Worm (Caenorhabditis elegans): ENCODE results near the gene Y54G11A.3.

Gene Y54G11A.3

ce11 chrII:14239924-14240323, 36.5 kb upstream of the Y54G11A.3 start:
- TF ChIP-seq unc-62 (GFP tag; optimal IDR thresholded peaks at IDR 0.05): no peak
- no peak for TF ChIP-seq C34F6.9 (tag; optimal IDR thresholded peaks at IDR 0.05)

ce11 chrII:14242259-14242658, 34.2 kb upstream of the Y54G11A.3 start:
- TF ChIP-seq nhr-23 (tag; optimal IDR thresholded peaks at IDR 0.05) (no peak), egl-27 (tag; optimal IDR thresholded peaks at IDR 0.05) (no peak), mbf-1 (tag; optimal IDR thresholded peaks at IDR 0.05) (no peak), ceh-82 (tag; optimal IDR thresholded peaks at IDR 0.05) (no peak), sma-3 (GFP tag; optimal IDR thresholded peaks at IDR 0.05) (no peak)

- TF ChIP-seq egl-27 (tag; optimal IDR thresholded peaks at IDR 0.05) (no peak), mbf-1 (tag; optimal IDR thresholded peaks at IDR 0.05) (no peak), nhr-25 (tag; optimal IDR thresholded peaks at IDR 0.05) (no peak), ztf-1 (GFP tag; conservative IDR thresholded peaks at IDR 0.05) (no peak), zag-1 (tag; optimal IDR thresholded peaks at IDR 0.05) (no peak), ceh-16 (tag; optimal IDR thresholded peaks at IDR 0.05) (no peak), dmd-4 (tag; optimal IDR thresholded peaks at IDR 0.05) (no peak), blmp-1 (tag; optimal IDR thresholded peaks at IDR 0.05; ENCODE audit: insufficient read depth) (no peak), unc-62 (GFP tag; optimal IDR thresholded peaks at IDR 0.05) (no peak), ZK546.5 (tag; optimal IDR thresholded peaks at IDR 0.05) (no peak), unc-39 (tag; optimal IDR thresholded peaks at IDR 0.05) (no peak), unc-55 (GFP tag; optimal IDR thresholded peaks at IDR 0.05) (no peak), nhr-77 (tag; optimal IDR thresholded peaks at IDR 0.05) (no peak), ceh-82 (tag; optimal IDR thresholded peaks at IDR 0.05) (no peak), lsy-2 (tag; optimal IDR thresholded peaks at IDR 0.05) (no peak), fos-1 (tag; optimal IDR thresholded peaks at IDR 0.05) (no peak), peb-1 (tag; optimal IDR thresholded peaks at IDR 0.05) (no peak)
Measured at ce11 chrII:14243503-14243902, 32.9 kb upstream of the Y54G11A.3 start, which contains the start of gene jmjd-2. jmjd-2 (minus strand) TSS chrII:14243603.

DNA sequence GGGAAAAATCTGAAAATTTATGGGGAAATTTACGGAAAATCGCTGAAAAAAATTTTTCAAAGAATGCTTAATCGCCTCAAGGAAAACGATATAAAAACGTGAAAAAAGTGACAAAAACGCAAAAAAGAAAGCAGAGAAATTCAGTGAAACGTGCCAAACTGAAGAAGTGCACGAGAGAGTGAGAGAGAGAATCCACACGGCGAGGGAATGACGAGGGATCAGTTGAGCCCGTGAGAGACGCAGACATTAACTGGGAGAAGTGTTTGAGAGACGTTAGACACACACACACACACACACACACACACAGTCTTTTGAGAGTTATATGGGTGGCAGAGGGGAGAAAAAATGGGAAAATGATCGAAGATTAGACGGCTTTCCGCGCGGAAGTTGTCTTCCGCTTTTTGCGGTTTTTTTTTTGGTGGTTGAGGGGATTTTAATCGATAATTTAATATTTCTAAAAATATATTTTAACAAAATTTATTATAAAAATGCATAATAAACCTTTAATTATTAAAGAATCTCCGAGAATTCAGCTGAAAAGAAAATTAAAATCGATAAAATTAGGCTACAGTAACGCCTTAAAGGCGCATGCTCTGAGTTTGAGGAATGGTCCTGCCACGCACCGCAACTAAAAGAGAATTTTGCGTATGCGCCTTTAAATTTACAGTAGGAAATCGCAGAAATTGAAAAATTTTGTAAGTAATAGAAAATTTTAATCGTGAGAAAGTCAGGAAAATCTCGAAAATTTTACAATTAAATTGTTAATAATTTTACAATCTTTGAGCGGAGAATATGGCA, 31.8 kb upstream of the Y54G11A.3 start:
- TF ChIP-seq nhr-12 (tag; optimal IDR thresholded peaks at IDR 0.05): no peak
- TF ChIP-seq alr-1 (tag; optimal IDR thresholded peaks at IDR 0.05): no peak
- TF ChIP-seq nhr-25 (tag; optimal IDR thresholded peaks at IDR 0.05): peak; percentile 19
- TF ChIP-seq nhr-10 (tag; optimal IDR thresholded peaks at IDR 0.05): no peak
- peak; percentile 31 for TF ChIP-seq gmeb-1 (tag; optimal IDR thresholded peaks at IDR 0.05)
- TF ChIP-seq C34F6.9 (tag; optimal IDR thresholded peaks at IDR 0.05): peak; percentile 88
- TF ChIP-seq nhr-11 (tag; optimal IDR thresholded peaks at IDR 0.05): no peak
- peak; percentile 47 for TF ChIP-seq mdl-1 (tag; optimal IDR thresholded peaks at IDR 0.05)
- TF ChIP-seq ZK546.5 (tag; optimal IDR thresholded peaks at IDR 0.05): no peak
- peak; percentile 73 for TF ChIP-seq unc-55 (GFP tag; optimal IDR thresholded peaks at IDR 0.05)
- no peak for TF ChIP-seq peb-1 (tag; optimal IDR thresholded peaks at IDR 0.05)
- peak in 1 of 2 experiments; percentile 78 for TF ChIP-seq lsy-2 (tag; optimal IDR thresholded peaks at IDR 0.05)
- peak; percentile 13 for TF ChIP-seq nhr-21 (tag; optimal IDR thresholded peaks at IDR 0.05)
- peak; percentile 12 for TF ChIP-seq sem-4 (tag; optimal IDR thresholded peaks at IDR 0.05)
- peak; percentile 57 for TF ChIP-seq F13H6.1 (tag; optimal IDR thresholded peaks at IDR 0.05)
- peak; percentile 33 for TF ChIP-seq sma-9 (GFP tag; optimal IDR thresholded peaks at IDR 0.05)
- TF ChIP-seq sma-9 (tag; optimal IDR thresholded peaks at IDR 0.05): no peak
- no peak for TF ChIP-seq elt-1 (tag; optimal IDR thresholded peaks at IDR 0.05)
- TF ChIP-seq nhr-129 (tag; optimal IDR thresholded peaks at IDR 0.05): peak; percentile 78
- no peak for TF ChIP-seq Y55F3AM.14 (GFP tag; optimal IDR thresholded peaks at IDR 0.05)
- no peak for TF ChIP-seq R02D3.7 (tag; optimal IDR thresholded peaks at IDR 0.05)
- TF ChIP-seq skn-1 (tag; optimal IDR thresholded peaks at IDR 0.05): no peak
- peak; percentile 69 for TF ChIP-seq ama-1 (optimal IDR thresholded peaks at IDR 0.05)
- TF ChIP-seq unc-39 (tag; optimal IDR thresholded peaks at IDR 0.05): no peak
- no peak for TF ChIP-seq lin-11 (tag; optimal IDR thresholded peaks at IDR 0.05)
- peak; percentile 64 for TF ChIP-seq blmp-1 (tag; optimal IDR thresholded peaks at IDR 0.05; ENCODE audit: insufficient read depth)
- peak; percentile 53 for TF ChIP-seq zag-1 (tag; optimal IDR thresholded peaks at IDR 0.05)
- peak; percentile 22 for TF ChIP-seq snpc-4 (tag; optimal IDR thresholded peaks at IDR 0.05)
- peak; percentile 56 for TF ChIP-seq lin-13 (GFP tag; optimal IDR thresholded peaks at IDR 0.05)
- no peak for TF ChIP-seq mab-5 (tag; optimal IDR thresholded peaks at IDR 0.05)
- TF ChIP-seq crh-2 (tag; optimal IDR thresholded peaks at IDR 0.05): peak; percentile 77
- TF ChIP-seq ztf-4 (tag; optimal IDR thresholded peaks at IDR 0.05): no peak
- peak; percentile 61 for TF ChIP-seq fos-1 (tag; optimal IDR thresholded peaks at IDR 0.05)
- TF ChIP-seq dmd-4 (tag; optimal IDR thresholded peaks at IDR 0.05): no peak
